Worm (Caenorhabditis elegans): Measurements from ENCODE around the gene R05A10.2.

ce11 chrIV:14228069-14228468, 51.0 kb downstream of the R05A10.2 start, which contains the start of gene F02H6.7:
- TF ChIP-seq ama-1 (optimal IDR thresholded peaks at IDR 0.05) (no peak), tbx-37 (GFP tag; conservative IDR thresholded peaks at IDR 0.05) (no peak), scrt-1 (GFP tag; IDR thresholded peaks at IDR 0.05) (no peak), F13C5.2 (tag; optimal IDR thresholded peaks at IDR 0.05) (no peak), flt-1 (GFP tag; IDR thresholded peaks at IDR 0.05) (no peak), ceh-13 (GFP tag; optimal IDR thresholded peaks at IDR 0.05) (no peak), sea-1 (GFP tag; conservative IDR thresholded peaks at IDR 0.05) (no peak), pes-1 (GFP tag; IDR thresholded peaks at IDR 0.05) (no peak), B0310.2 (tag; optimal IDR thresholded peaks at IDR 0.05) (no peak), ets-7 (tag; optimal IDR thresholded peaks at IDR 0.05) (no peak)

Data from whole organism, early embryonic.